Worm (Caenorhabditis elegans): ENCODE data around the gene Y32G9A.3.

Gene Y32G9A.3

ce11 chrV:1918030-1918559 is 6.9 kb downstream of the Y32G9A.3 start, which contains the start of gene Y32G9A.2:
TSS of gene Y32G9A.2 (plus strand) at chrV:1918509.
- TF ChIP-seq tab-1 (GFP tag; IDR thresholded peaks at IDR 0.05): no peak
- TF ChIP-seq T22C8.4 (GFP tag; IDR thresholded peaks at IDR 0.05): no peak
- TF ChIP-seq cog-1 (tag; optimal IDR thresholded peaks at IDR 0.05): no peak
- TF ChIP-seq flt-1 (GFP tag; IDR thresholded peaks at IDR 0.05): no peak
- TF ChIP-seq ztf-29 (GFP tag; IDR thresholded peaks at IDR 0.05): no peak
- no peak for TF ChIP-seq ztf-23 (GFP tag; IDR thresholded peaks at IDR 0.05)
- no peak for TF ChIP-seq klf-2 (GFP tag; conservative IDR thresholded peaks at IDR 0.05)
- TF ChIP-seq med-1 (GFP tag; optimal IDR thresholded peaks at IDR 0.05; ENCODE audit: insufficient read depth): no peak
- no peak for TF ChIP-seq ref-1 (GFP tag; conservative IDR thresholded peaks at IDR 0.05)

- no peak for TF ChIP-seq ztf-29 (GFP tag; IDR thresholded peaks at IDR 0.05)
- no peak for TF ChIP-seq cog-1 (tag; optimal IDR thresholded peaks at IDR 0.05)
- no peak for TF ChIP-seq flt-1 (GFP tag; IDR thresholded peaks at IDR 0.05)
- TF ChIP-seq T22C8.4 (GFP tag; IDR thresholded peaks at IDR 0.05): no peak
- no peak for TF ChIP-seq klf-2 (GFP tag; conservative IDR thresholded peaks at IDR 0.05)
- TF ChIP-seq ref-1 (GFP tag; conservative IDR thresholded peaks at IDR 0.05): no peak
- no peak for TF ChIP-seq tab-1 (GFP tag; IDR thresholded peaks at IDR 0.05)
- TF ChIP-seq ztf-23 (GFP tag; IDR thresholded peaks at IDR 0.05): no peak
- TF ChIP-seq med-1 (GFP tag; optimal IDR thresholded peaks at IDR 0.05; ENCODE audit: insufficient read depth): no peak
Measured at ce11 chrV:1920105-1920504, 8.9 kb downstream of the Y32G9A.3 start, which contains the start of gene Y32G9A.12. TSS of gene Y32G9A.12 (minus strand) at chrV:1920205.

ce11 chrV:1921321-1921720 is 10.1 kb downstream of the Y32G9A.3 start, which contains the start of gene gst-37:
TSS of gene gst-37 (plus strand) at chrV:1921621.
- TF ChIP-seq med-1 (GFP tag; optimal IDR thresholded peaks at IDR 0.05; ENCODE audit: insufficient read depth): no peak
- TF ChIP-seq cog-1 (tag; optimal IDR thresholded peaks at IDR 0.05): no peak
- TF ChIP-seq tab-1 (GFP tag; IDR thresholded peaks at IDR 0.05): no peak
- TF ChIP-seq klf-2 (GFP tag; conservative IDR thresholded peaks at IDR 0.05): no peak

ce11 chrV:1925487-1925886 is 14.3 kb downstream of the Y32G9A.3 start, which contains the start of gene T06A1.1:
TSS of gene T06A1.1 (minus strand) at chrV:1925587.
- no peak for TF ChIP-seq ref-1 (GFP tag; conservative IDR thresholded peaks at IDR 0.05)
- no peak for TF ChIP-seq tab-1 (GFP tag; IDR thresholded peaks at IDR 0.05)
- TF ChIP-seq ztf-23 (GFP tag; IDR thresholded peaks at IDR 0.05): no peak
- no peak for TF ChIP-seq ztf-29 (GFP tag; IDR thresholded peaks at IDR 0.05)
- no peak for TF ChIP-seq flt-1 (GFP tag; IDR thresholded peaks at IDR 0.05)
- TF ChIP-seq T22C8.4 (GFP tag; IDR thresholded peaks at IDR 0.05): no peak
- TF ChIP-seq med-1 (GFP tag; optimal IDR thresholded peaks at IDR 0.05; ENCODE audit: insufficient read depth): no peak
- no peak for TF ChIP-seq klf-2 (GFP tag; conservative IDR thresholded peaks at IDR 0.05)
- TF ChIP-seq cog-1 (tag; optimal IDR thresholded peaks at IDR 0.05): no peak

- TF ChIP-seq med-1 (GFP tag; optimal IDR thresholded peaks at IDR 0.05; ENCODE audit: insufficient read depth): no peak
- TF ChIP-seq flt-1 (GFP tag; IDR thresholded peaks at IDR 0.05): no peak
- TF ChIP-seq ztf-23 (GFP tag; IDR thresholded peaks at IDR 0.05): no peak
- TF ChIP-seq tab-1 (GFP tag; IDR thresholded peaks at IDR 0.05): no peak
- TF ChIP-seq ztf-29 (GFP tag; IDR thresholded peaks at IDR 0.05): no peak
- TF ChIP-seq T22C8.4 (GFP tag; IDR thresholded peaks at IDR 0.05): no peak
- no peak for TF ChIP-seq cog-1 (tag; optimal IDR thresholded peaks at IDR 0.05)
- no peak for TF ChIP-seq klf-2 (GFP tag; conservative IDR thresholded peaks at IDR 0.05)
- TF ChIP-seq ref-1 (GFP tag; conservative IDR thresholded peaks at IDR 0.05): no peak
Measured at ce11 chrV:1927015-1927414, 15.8 kb downstream of the Y32G9A.3 start, which contains the start of gene T06A1.5. TSS of gene T06A1.5 (plus strand) at chrV:1927223.

ce11 chrV:1928473-1928872 is 17.3 kb downstream of the Y32G9A.3 start:
- no peak for TF ChIP-seq med-1 (GFP tag; optimal IDR thresholded peaks at IDR 0.05; ENCODE audit: insufficient read depth)
- TF ChIP-seq T22C8.4 (GFP tag; IDR thresholded peaks at IDR 0.05): no peak
- no peak for TF ChIP-seq klf-2 (GFP tag; conservative IDR thresholded peaks at IDR 0.05)
- no peak for TF ChIP-seq ztf-23 (GFP tag; IDR thresholded peaks at IDR 0.05)
- TF ChIP-seq cog-1 (tag; optimal IDR thresholded peaks at IDR 0.05): no peak
- TF ChIP-seq ref-1 (GFP tag; conservative IDR thresholded peaks at IDR 0.05): no peak

DNA sequence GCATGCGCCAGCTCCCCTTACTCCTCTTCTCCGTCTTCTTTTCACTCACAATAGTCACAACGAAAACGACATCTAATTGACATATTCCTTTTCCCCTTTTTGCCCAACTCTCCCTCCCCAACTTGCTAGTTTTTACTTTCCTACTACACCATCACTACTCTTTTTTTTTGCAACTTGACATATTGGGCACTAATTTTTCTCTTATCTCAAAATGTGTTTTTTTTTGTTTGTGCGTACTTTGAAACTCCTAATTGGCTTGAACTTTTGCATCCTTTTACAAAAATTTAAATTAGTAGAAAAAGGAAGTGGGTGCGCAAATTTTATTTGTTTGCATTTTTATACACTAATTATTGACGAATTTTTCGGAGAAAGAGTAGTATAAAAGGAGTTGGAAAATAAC is 24.3 kb downstream of the Y32G9A.3 start:
- TF ChIP-seq ref-1 (GFP tag; conservative IDR thresholded peaks at IDR 0.05) (no peak), ztf-29 (GFP tag; IDR thresholded peaks at IDR 0.05) (no peak), cog-1 (tag; optimal IDR thresholded peaks at IDR 0.05) (no peak), tab-1 (GFP tag; IDR thresholded peaks at IDR 0.05) (no peak), T22C8.4 (GFP tag; IDR thresholded peaks at IDR 0.05) (no peak), ztf-23 (GFP tag; IDR thresholded peaks at IDR 0.05) (no peak), med-1 (GFP tag; optimal IDR thresholded peaks at IDR 0.05; ENCODE audit: insufficient read depth) (no peak), klf-2 (GFP tag; conservative IDR thresholded peaks at IDR 0.05) (no peak), flt-1 (GFP tag; IDR thresholded peaks at IDR 0.05) (no peak)

DNA sequence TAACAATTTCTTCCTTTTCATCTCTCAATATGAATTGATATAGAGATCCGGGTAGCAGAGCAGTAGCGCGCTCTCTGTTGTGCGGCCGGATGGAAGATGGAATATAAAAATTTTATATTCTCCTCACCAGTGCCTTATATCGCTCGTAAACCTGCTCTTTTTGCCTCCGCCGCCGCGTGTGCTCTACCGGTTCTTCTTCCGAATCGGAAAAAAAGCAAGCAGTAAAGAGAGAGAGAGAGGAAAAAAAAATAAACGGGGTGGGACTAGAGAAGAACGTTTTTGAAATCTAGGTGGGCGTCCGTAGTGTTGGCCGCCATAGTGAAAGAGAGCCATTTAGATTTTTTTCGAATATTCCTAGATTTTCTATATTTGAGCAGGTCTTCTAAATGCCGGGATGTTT is 26.8 kb downstream of the Y32G9A.3 start, which contains the start of gene glb-25:
glb-25 (plus strand) TSS at position 301 of the 400 bp plus-strand sequence.
- no peak for TF ChIP-seq ref-1 (GFP tag; conservative IDR thresholded peaks at IDR 0.05)

DNA sequence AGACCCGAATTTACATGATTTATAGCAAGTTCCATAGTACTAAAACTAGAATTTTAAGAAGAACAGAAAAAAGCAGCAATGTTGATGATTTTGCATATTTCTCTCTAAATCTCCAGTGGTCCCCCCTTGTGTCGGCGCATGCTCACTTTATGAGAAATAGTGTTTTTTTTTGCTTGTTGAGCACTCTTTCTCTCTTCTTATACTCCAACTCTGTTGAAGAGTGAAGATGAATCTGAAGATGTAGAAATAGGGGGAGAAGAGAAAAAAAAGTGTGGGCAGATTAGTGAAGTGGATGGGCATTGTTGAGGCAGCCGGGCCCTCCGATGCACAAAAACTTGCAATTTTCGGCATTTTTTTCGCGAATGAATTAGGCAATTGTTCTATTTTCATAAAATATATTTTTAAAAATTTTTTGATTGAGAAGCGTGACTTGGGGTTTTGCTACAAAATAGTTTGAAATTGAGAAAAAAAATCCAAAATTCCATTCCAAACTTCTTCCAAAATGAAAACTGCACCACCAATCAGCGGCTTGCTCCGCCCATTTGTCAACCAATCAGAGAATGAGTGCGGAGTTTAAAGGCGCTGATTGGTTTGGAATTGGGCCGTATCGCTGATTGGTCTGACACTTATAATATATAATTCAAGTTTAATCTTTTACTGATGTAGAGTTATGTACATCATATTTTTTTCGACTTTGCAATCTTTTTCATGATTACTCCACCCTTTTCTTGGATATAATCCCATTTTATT is 29.4 kb downstream of the Y32G9A.3 start:
- no peak for TF ChIP-seq flt-1 (GFP tag; IDR thresholded peaks at IDR 0.05)
- no peak for TF ChIP-seq T22C8.4 (GFP tag; IDR thresholded peaks at IDR 0.05)
- TF ChIP-seq tab-1 (GFP tag; IDR thresholded peaks at IDR 0.05): no peak
- no peak for TF ChIP-seq cog-1 (tag; optimal IDR thresholded peaks at IDR 0.05)
- no peak for TF ChIP-seq ref-1 (GFP tag; conservative IDR thresholded peaks at IDR 0.05)
- TF ChIP-seq med-1 (GFP tag; optimal IDR thresholded peaks at IDR 0.05; ENCODE audit: insufficient read depth): no peak
- no peak for TF ChIP-seq ztf-29 (GFP tag; IDR thresholded peaks at IDR 0.05)
- TF ChIP-seq ztf-23 (GFP tag; IDR thresholded peaks at IDR 0.05): no peak
- no peak for TF ChIP-seq klf-2 (GFP tag; conservative IDR thresholded peaks at IDR 0.05)

All from whole organism, midembryonic.